Worm (Caenorhabditis elegans): ENCODE data around the gene clec-215.

clec-215 gene

ce11 chrV:7612044-7612443 is at the start of gene clec-215:
clec-215 (plus strand) TSS chrV:7612344.
- no peak for TF ChIP-seq rnt-1 (tag; optimal IDR thresholded peaks at IDR 0.05)
- TF ChIP-seq hlh-8 (tag; optimal IDR thresholded peaks at IDR 0.05) = no peak
- TF ChIP-seq tbx-7 (tag; optimal IDR thresholded peaks at IDR 0.05) = no peak
- TF ChIP-seq ceh-22 (tag; optimal IDR thresholded peaks at IDR 0.05) = no peak
- TF ChIP-seq pros-1 (tag; optimal IDR thresholded peaks at IDR 0.05) = no peak
- TF ChIP-seq ceh-31 (tag; optimal IDR thresholded peaks at IDR 0.05) = no peak
- no peak for TF ChIP-seq sox-2 (GFP tag; IDR thresholded peaks at IDR 0.05)
- no peak for TF ChIP-seq sdc-2 (tag; optimal IDR thresholded peaks at IDR 0.05)

- TF ChIP-seq lim-6 (tag; optimal IDR thresholded peaks at IDR 0.05) (no peak), unc-86 (tag; optimal IDR thresholded peaks at IDR 0.05) (no peak), unc-55 (GFP tag; optimal IDR thresholded peaks at IDR 0.05) (no peak), ztf-16 (tag; optimal IDR thresholded peaks at IDR 0.05) (no peak), odd-2 (tag; optimal IDR thresholded peaks at IDR 0.05) (no peak), ama-1 (optimal IDR thresholded peaks at IDR 0.05) (no peak), sox-4 (tag; optimal IDR thresholded peaks at IDR 0.05) (no peak), nfya-1 (tag; optimal IDR thresholded peaks at IDR 0.05) (no peak), C38D4.7 (GFP tag; optimal IDR thresholded peaks at IDR 0.05) (no peak), hlh-15 (tag; optimal IDR thresholded peaks at IDR 0.05) (no peak), ceh-14 (tag; optimal IDR thresholded peaks at IDR 0.05) (no peak), sox-2 (GFP tag; IDR thresholded peaks at IDR 0.05) (no peak), rnt-1 (tag; optimal IDR thresholded peaks at IDR 0.05) (no peak), sdc-2 (tag; optimal IDR thresholded peaks at IDR 0.05) (no peak), ceh-22 (tag; optimal IDR thresholded peaks at IDR 0.05) (no peak), elt-4 (tag; optimal IDR thresholded peaks at IDR 0.05) (no peak), pag-3 (tag; optimal IDR thresholded peaks at IDR 0.05; ENCODE audit: borderline replicate concordance) (no peak)
Observed at ce11 chrV:7562947-7563346, 49.2 kb upstream of the clec-215 start, which contains the start of gene F19F10.1. F19F10.1 (plus strand) TSS chrV:7563247.

DNA sequence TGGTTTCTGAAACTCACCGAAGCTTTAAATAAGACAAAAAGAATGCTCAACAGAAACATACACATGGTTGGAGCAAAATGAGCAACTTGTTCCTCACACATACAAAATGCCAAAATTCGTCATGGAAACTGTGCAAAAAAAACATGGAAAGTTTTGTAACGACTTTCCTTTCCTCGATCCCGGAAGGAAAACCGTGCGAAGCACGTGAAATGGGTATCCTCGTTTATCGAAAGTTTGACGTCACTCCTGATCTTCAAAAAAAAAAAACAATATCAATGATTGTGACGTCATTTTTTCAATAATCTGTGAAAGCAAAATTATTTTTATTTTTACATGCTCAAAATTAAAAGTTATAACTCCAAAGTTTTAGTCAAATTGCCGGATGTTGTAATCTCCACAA is 41.9 kb upstream of the clec-215 start, which contains the start of gene clec-212:
Gene clec-212, minus strand, starts transcription at position 101 of the 400 bp plus-strand sequence.
- TF ChIP-seq pat-9 (tag; optimal IDR thresholded peaks at IDR 0.05) = no peak
- no peak for TF ChIP-seq ceh-45 (GFP tag; IDR thresholded peaks at IDR 0.05)
- TF ChIP-seq ceh-14 (tag; optimal IDR thresholded peaks at IDR 0.05) = no peak
- TF ChIP-seq dve-1 (tag; optimal IDR thresholded peaks at IDR 0.05) = no peak
- TF ChIP-seq unc-55 (GFP tag; optimal IDR thresholded peaks at IDR 0.05) = no peak
- no peak for TF ChIP-seq pros-1 (tag; optimal IDR thresholded peaks at IDR 0.05)
- no peak for TF ChIP-seq ets-4 (tag; optimal IDR thresholded peaks at IDR 0.05)
- TF ChIP-seq ahr-1 (tag; optimal IDR thresholded peaks at IDR 0.05) = no peak
- TF ChIP-seq nhr-11 (tag; optimal IDR thresholded peaks at IDR 0.05) = no peak
- no peak for TF ChIP-seq madf-2 (tag; optimal IDR thresholded peaks at IDR 0.05)
- no peak for TF ChIP-seq dmd-4 (tag; optimal IDR thresholded peaks at IDR 0.05; ENCODE audit: borderline replicate concordance)
- TF ChIP-seq C08G9.2 (tag; optimal IDR thresholded peaks at IDR 0.05) = no peak
- no peak for TF ChIP-seq pha-4 (tag; optimal IDR thresholded peaks at IDR 0.05)
- no peak for TF ChIP-seq fkh-10 (GFP tag; optimal IDR thresholded peaks at IDR 0.05)
- TF ChIP-seq fax-1 (tag; optimal IDR thresholded peaks at IDR 0.05) = no peak
- no peak for TF ChIP-seq ceh-31 (tag; optimal IDR thresholded peaks at IDR 0.05)
- TF ChIP-seq pax-1 (tag; optimal IDR thresholded peaks at IDR 0.05) = no peak
- no peak for TF ChIP-seq sox-2 (GFP tag; IDR thresholded peaks at IDR 0.05)
- no peak for TF ChIP-seq F13H6.1 (tag; optimal IDR thresholded peaks at IDR 0.05)

DNA sequence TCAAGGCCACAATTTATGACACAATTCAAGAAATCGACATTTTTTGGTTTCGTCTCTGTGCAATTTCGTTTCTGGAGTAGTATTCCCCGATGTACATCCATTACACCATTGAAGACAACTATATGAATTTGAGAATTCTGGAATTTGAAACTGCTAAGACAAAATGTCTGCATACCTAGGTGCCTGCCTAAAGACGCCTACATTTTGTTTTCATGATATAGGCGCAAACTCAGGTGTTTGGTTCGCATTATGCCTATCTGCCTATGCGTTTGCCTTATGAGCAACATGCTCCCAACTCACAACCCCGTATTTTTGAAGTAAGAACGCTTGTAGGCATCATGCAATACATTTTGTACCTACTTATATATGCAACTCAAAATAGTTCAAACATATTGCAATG is 41.2 kb upstream of the clec-215 start, which contains the start of gene F19F10.14:
Gene F19F10.14, minus strand, starts transcription at position 101 of the 400 bp plus-strand sequence.
- TF ChIP-seq F13H6.1 (tag; optimal IDR thresholded peaks at IDR 0.05) (no peak), gmeb-2 (tag; optimal IDR thresholded peaks at IDR 0.05) (no peak), ama-1 (optimal IDR thresholded peaks at IDR 0.05) (no peak), nfya-1 (tag; optimal IDR thresholded peaks at IDR 0.05) (no peak), tbx-2 (tag; optimal IDR thresholded peaks at IDR 0.05) (no peak), sdc-2 (tag; optimal IDR thresholded peaks at IDR 0.05) (no peak), odd-2 (tag; optimal IDR thresholded peaks at IDR 0.05) (no peak), ahr-1 (tag; optimal IDR thresholded peaks at IDR 0.05) (no peak), ceh-34 (tag; optimal IDR thresholded peaks at IDR 0.05) (no peak), sox-2 (GFP tag; IDR thresholded peaks at IDR 0.05) (no peak), pha-4 (tag; optimal IDR thresholded peaks at IDR 0.05) (no peak), elt-2 (tag; optimal IDR thresholded peaks at IDR 0.05) (no peak)
